Worm (Caenorhabditis elegans) whole organism, L2 larva: ENCODE measurements around the gene C54D10.5.

Experiments
- R02D3.7 ChIP-seq: fragments of 150-350 bp; optimal IDR thresholded peaks from 2 replicates; lab custom pipeline; 2014; ENCODE audit warnings: missing biosample characterization, missing genetic modification characterization
- mab-5 ChIP-seq: fragments of 150-350 bp; optimal IDR thresholded peaks from 2 replicates; lab custom pipeline; 2014; ENCODE audit warnings: missing biosample characterization, missing genetic modification characterization
- nhr-11 ChIP-seq: fragments of 150-350 bp; optimal IDR thresholded peaks from 2 replicates; lab custom pipeline; 2014; ENCODE audit warnings: missing biosample characterization, missing genetic modification characterization

ce11 chrV:12475360-12475759 lies 46.2 kb downstream of the C54D10.5 start:
- TF ChIP-seq R02D3.7 (tag; lab: Kevin White, UChicago): no peak
- no peak for TF ChIP-seq mab-5 (tag; lab: Kevin White, UChicago)
- TF ChIP-seq nhr-11: no peak
